Worm (Caenorhabditis elegans) whole organism, L1 larva: ENCODE results near the gene idpa-1.
A peak's percentile ranks its signal among the peaks of the same experiment; 100 is the strongest.

Experiments used
- C04F5.9 ChIP-seq: sonication (generic microtip); optimal IDR thresholded peaks from 2 replicates; lab custom pipeline; 2016; ENCODE audit warnings: missing genetic modification characterization, missing compliant biosample characterization
- C16A3.4 ChIP-seq: fragments of 150-350 bp; optimal IDR thresholded peaks from 2 replicates; lab custom pipeline; 2014; ENCODE audit warnings: missing biosample characterization, missing genetic modification characterization
- F16B12.6 ChIP-seq: fragments of 150-350 bp; optimal IDR thresholded peaks from 2 replicates; lab custom pipeline; 2014; ENCODE audit warnings: missing biosample characterization, missing genetic modification characterization
- Y116A8C.19 ChIP-seq: sonication (generic microtip); optimal IDR thresholded peaks from 2 replicates; lab custom pipeline; 2016; ENCODE audit warnings: missing compliant biosample characterization, missing genetic modification characterization, borderline replicate concordance
- blmp-1 ChIP-seq: fragments of 150-350 bp; optimal IDR thresholded peaks from 2 replicates; lab custom pipeline; 2014; ENCODE audit warnings: missing biosample characterization, missing genetic modification characterization
- ceh-63 ChIP-seq: fragments of 200-800 bp; sonication (Bioruptor generic); optimal IDR thresholded peaks from 2 replicates; lab custom pipeline; 2018; ENCODE audit warnings: mild to moderate bottlenecking, missing genetic modification characterization, missing compliant biosample characterization
- ceh-82 ChIP-seq, 3 experiments: fragments of 150-350 bp in 1 of 3; sonication (generic microtip) in 2 of 3; optimal IDR thresholded peaks; 2 replicates each; lab custom pipeline; 2014 to 2017; ENCODE audit warnings: missing biosample characterization in 3 of 3, missing genetic modification characterization in 3 of 3
- ceh-90 ChIP-seq: sonication (generic microtip); optimal IDR thresholded peaks from 2 replicates; lab custom pipeline; 2016; ENCODE audit warnings: missing genetic modification characterization, missing compliant biosample characterization
- ces-1 ChIP-seq: fragments of 150-350 bp; optimal IDR thresholded peaks from 2 replicates; lab custom pipeline; 2014; ENCODE audit warnings: missing biosample characterization, missing genetic modification reagents, missing genetic modification characterization
- dpl-1 ChIP-seq, 3 experiments: fragments of 150-350 bp in 2 of 3; sonication (generic microtip) in 1 of 3; optimal IDR thresholded peaks; 2 replicates each; lab custom pipeline; 2014 to 2017; ENCODE audit warnings: missing biosample characterization in 3 of 3, missing genetic modification characterization in 3 of 3, missing genetic modification reagents in 3 of 3
- dsc-1 ChIP-seq: sonication (generic microtip); optimal IDR thresholded peaks from 2 replicates; lab custom pipeline; 2016; ENCODE audit warnings: mild to moderate bottlenecking, missing genetic modification characterization, missing compliant biosample characterization
- efl-1 ChIP-seq, 4 experiments: fragments of 150-350 bp; optimal IDR thresholded peaks in 3 of 4; peaks in 1 of 4; 1 replicate in 1 of 4; 2 replicates in 3 of 4; lab custom pipeline; 2014; ENCODE audit warnings: missing biosample characterization in 2 of 4, missing genetic modification characterization in 2 of 4, missing genetic modification reagents in 2 of 4
- egl-27 ChIP-seq, 2 experiments: fragments of 150-350 bp in 1 of 2; sonication (generic microtip); optimal IDR thresholded peaks; 3 replicates each; lab custom pipeline; 2017 to 2018; ENCODE audit warnings: missing biosample characterization in 2 of 2, missing genetic modification characterization in 2 of 2, missing genetic modification reagents in 2 of 2
- elt-2 ChIP-seq: sonication (generic microtip); optimal IDR thresholded peaks from 2 replicates; lab custom pipeline; 2016; ENCODE audit warnings: missing genetic modification characterization, mild to moderate bottlenecking, inconsistent platforms, missing compliant biosample characterization, missing genetic modification reagents
- elt-3 ChIP-seq, 6 experiments: fragments of 150-350 bp in 1 of 6; sonication (generic microtip); optimal IDR thresholded peaks; 2 replicates each; lab custom pipeline; 2017 to 2018; ENCODE audit warnings: missing biosample characterization in 6 of 6, missing genetic modification characterization in 6 of 6, inconsistent platforms in 1 of 6
- fkh-4 ChIP-seq: sonication (generic microtip); optimal IDR thresholded peaks from 2 replicates; lab custom pipeline; 2016; ENCODE audit warnings: missing compliant biosample characterization, missing genetic modification characterization, borderline replicate concordance
- fos-1 ChIP-seq: fragments of 150-350 bp; optimal IDR thresholded peaks from 2 replicates; lab custom pipeline; 2014; ENCODE audit warnings: missing biosample characterization, missing genetic modification characterization
- hpl-2 ChIP-seq: fragments of 150-350 bp; optimal IDR thresholded peaks from 2 replicates; lab custom pipeline; 2014; ENCODE audit warnings: missing biosample characterization, missing genetic modification reagents, missing genetic modification characterization
- irx-1 ChIP-seq: sonication (generic microtip); optimal IDR thresholded peaks from 2 replicates; lab custom pipeline; 2016; ENCODE audit warnings: missing genetic modification characterization, missing compliant biosample characterization
- isw-1 ChIP-seq: fragments of 200-800 bp; sonication (Bioruptor generic); IDR thresholded peaks from 2 replicates; pipeline ENCODE4 v1.3.6; 2022; ENCODE audit warnings: missing genetic modification characterization, missing compliant biosample characterization
- lin-13 ChIP-seq: fragments of 150-350 bp; optimal IDR thresholded peaks from 2 replicates; lab custom pipeline; 2014; ENCODE audit warnings: missing biosample characterization, missing genetic modification reagents, missing genetic modification characterization
- lin-14 ChIP-seq: fragments of 200-800 bp; sonication (Bioruptor generic); optimal IDR thresholded peaks from 2 replicates; lab custom pipeline; 2018; ENCODE audit warnings: mild to moderate bottlenecking, missing genetic modification characterization, moderate library complexity, missing compliant biosample characterization
- lin-35 ChIP-seq, 2 experiments: fragments of 150-350 bp; optimal IDR thresholded peaks; 2 replicates each; lab custom pipeline; 2014; ENCODE audit warnings: missing biosample characterization in 2 of 2, missing genetic modification characterization in 2 of 2, missing genetic modification reagents in 2 of 2
- lin-39 ChIP-seq: fragments of 150-350 bp; optimal IDR thresholded peaks from 2 replicates; lab custom pipeline; 2014; ENCODE audit warnings: missing biosample characterization, missing genetic modification reagents, missing genetic modification characterization
- lsy-2 ChIP-seq, 2 experiments: fragments of 150-350 bp; optimal IDR thresholded peaks; 2 replicates each; lab custom pipeline; 2014; ENCODE audit warnings: missing biosample characterization in 2 of 2, missing genetic modification characterization in 2 of 2
- mep-1 ChIP-seq: fragments of 150-350 bp; optimal IDR thresholded peaks from 2 replicates; lab custom pipeline; 2014; ENCODE audit warnings: missing biosample characterization, missing genetic modification characterization
- nhr-11 ChIP-seq: fragments of 150-350 bp; optimal IDR thresholded peaks from 2 replicates; lab custom pipeline; 2014; ENCODE audit warnings: missing biosample characterization, missing genetic modification characterization
- nhr-19 ChIP-seq: fragments of 200-800 bp; sonication (Bioruptor generic); conservative IDR thresholded peaks from 2 replicates; pipeline ENCODE4 v1.3.6; 2022; ENCODE audit warnings: missing genetic modification characterization, missing compliant biosample characterization
- nhr-20 ChIP-seq: sonication (generic microtip); optimal IDR thresholded peaks from 2 replicates; lab custom pipeline; 2016; ENCODE audit warnings: mild to moderate bottlenecking, missing genetic modification characterization, missing compliant biosample characterization
- nhr-237 ChIP-seq: fragments of 150-350 bp; optimal IDR thresholded peaks from 2 replicates; lab custom pipeline; 2014; ENCODE audit warnings: missing biosample characterization, missing genetic modification characterization
- nhr-28 ChIP-seq: fragments of 150-350 bp; optimal IDR thresholded peaks from 2 replicates; lab custom pipeline; 2014; ENCODE audit warnings: missing biosample characterization, missing genetic modification characterization
- nhr-85 ChIP-seq: sonication (generic microtip); peaks from one replicate; lab custom pipeline; 2016; ENCODE audit warnings: missing genetic modification characterization, inconsistent platforms, missing compliant biosample characterization
- pag-3 ChIP-seq: sonication (generic microtip); optimal IDR thresholded peaks from 2 replicates; lab custom pipeline; 2017; ENCODE audit warnings: missing genetic modification characterization, mild to moderate bottlenecking, missing compliant biosample characterization, antibody characterized with exemption, borderline replicate concordance; ENCODE audit not compliant: insufficient read depth
- rnt-1 ChIP-seq: sonication (generic microtip); optimal IDR thresholded peaks from 2 replicates; lab custom pipeline; 2016; ENCODE audit warnings: mild to moderate bottlenecking, missing genetic modification characterization, moderate library complexity, missing compliant biosample characterization
- skn-1 ChIP-seq: fragments of 150-350 bp; optimal IDR thresholded peaks from 2 replicates; lab custom pipeline; 2014; ENCODE audit warnings: missing biosample characterization, missing genetic modification characterization
- snu-23 ChIP-seq: sonication (generic microtip); optimal IDR thresholded peaks from 2 replicates; lab custom pipeline; 2016; ENCODE audit warnings: missing genetic modification characterization, missing compliant biosample characterization
- sup-37 ChIP-seq: fragments of 200-800 bp; sonication (Bioruptor generic); optimal IDR thresholded peaks from 2 replicates; lab custom pipeline; 2018; ENCODE audit warnings: mild to moderate bottlenecking, missing genetic modification characterization, missing compliant biosample characterization
- tbx-2 ChIP-seq: sonication (generic microtip); optimal IDR thresholded peaks from 2 replicates; lab custom pipeline; 2016; ENCODE audit warnings: missing genetic modification characterization, missing compliant biosample characterization
- unc-130 ChIP-seq: fragments of 150-350 bp; optimal IDR thresholded peaks from 2 replicates; lab custom pipeline; 2017; ENCODE audit warnings: missing biosample characterization, missing genetic modification characterization, inconsistent platforms
- unc-30 ChIP-seq: sonication (generic microtip); optimal IDR thresholded peaks from 2 replicates; lab custom pipeline; 2017; ENCODE audit warnings: missing biosample characterization, missing genetic modification characterization
- unc-62 ChIP-seq: fragments of 150-350 bp; optimal IDR thresholded peaks from 2 replicates; lab custom pipeline; 2014; ENCODE audit warnings: missing biosample characterization, missing genetic modification reagents, missing genetic modification characterization
- unc-98 ChIP-seq: fragments of 200-800 bp; sonication (Bioruptor generic); IDR thresholded peaks from 2 replicates; pipeline ENCODE4 v1.3.6; 2022; ENCODE audit warnings: missing genetic modification characterization, missing compliant biosample characterization
- xbp-1 ChIP-seq: sonication (generic microtip); optimal IDR thresholded peaks from 2 replicates; lab custom pipeline; 2016; ENCODE audit warnings: missing genetic modification characterization, missing compliant biosample characterization
- zag-1 ChIP-seq: fragments of 150-350 bp; optimal IDR thresholded peaks from 2 replicates; lab custom pipeline; 2014; ENCODE audit warnings: missing biosample characterization, missing genetic modification characterization
- zip-4 ChIP-seq: fragments of 200-800 bp; sonication (Bioruptor generic); optimal IDR thresholded peaks from 2 replicates; lab custom pipeline; 2018; ENCODE audit warnings: mild to moderate bottlenecking, missing genetic modification characterization, moderate library complexity, missing compliant biosample characterization

The idpa-1 gene

DNA sequence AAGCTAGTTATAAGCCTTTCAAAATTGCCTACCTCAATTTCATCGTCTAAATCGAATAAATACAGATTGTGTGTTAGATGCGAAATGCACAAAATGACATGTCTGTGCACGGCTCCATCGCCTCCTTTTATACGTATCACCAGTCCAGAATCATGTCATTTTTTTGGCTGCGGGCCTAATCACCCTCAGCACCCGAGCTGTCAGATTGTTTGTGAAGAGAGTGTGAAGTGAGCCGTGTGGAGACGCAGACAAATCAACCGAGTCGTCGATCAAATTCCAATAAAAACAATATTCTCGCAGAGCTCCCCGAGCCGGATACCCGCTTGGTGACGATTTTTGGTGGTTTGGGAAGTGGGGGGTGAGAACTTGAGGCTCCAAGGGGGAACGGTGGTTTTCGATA is at the start of gene idpa-1:
idpa-1 (minus strand) TSS at position 101 of the 400 bp plus-strand sequence.
- TF ChIP-seq fos-1 (no peak), C16A3.4 (tag; lab: Kevin White, UChicago) (no peak), Y116A8C.19 (tag; lab: Kevin White, UChicago) (no peak), efl-1 (optimal IDR thresholded peaks at IDR 0.05; lab: Kevin White, UChicago) (no peak), efl-1 (GFP tag; optimal IDR thresholded peaks at IDR 0.05 in 1 of 2; lab: Kevin White, UChicago) (peak in 1 of 2 experiments; percentile 68)

DNA sequence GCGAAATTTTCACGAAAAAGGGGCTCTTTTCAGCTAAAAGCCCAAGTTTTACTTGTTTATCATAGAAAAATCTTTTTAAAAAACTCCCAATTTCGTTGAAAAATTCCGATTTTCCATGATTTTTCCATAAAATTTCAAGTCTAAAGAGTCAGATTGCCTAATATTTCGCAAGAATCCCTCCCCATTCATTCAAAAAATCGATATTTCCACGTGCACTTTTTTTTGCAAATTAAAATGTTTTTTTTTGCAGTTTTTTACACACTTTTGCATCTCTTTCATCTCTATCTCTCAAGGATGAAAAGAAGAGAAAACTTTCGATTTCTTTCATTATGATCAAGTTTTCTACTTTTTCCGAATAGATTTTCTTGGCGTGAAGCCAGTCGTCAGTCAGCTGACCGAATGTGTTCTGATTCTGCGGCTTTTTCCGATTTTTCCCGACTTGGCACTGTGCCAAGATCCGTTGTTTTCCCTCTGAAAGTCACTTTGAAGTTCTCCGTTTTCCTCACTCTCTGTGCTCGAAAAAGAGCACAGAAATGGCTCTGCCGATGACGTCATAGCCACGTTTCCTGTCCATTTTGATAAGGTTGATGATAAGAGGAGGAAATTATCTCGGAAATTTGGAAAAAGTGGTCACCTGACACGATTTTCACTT is 47.4 kb upstream of the idpa-1 start:
- TF ChIP-seq skn-1 (tag; lab: Kevin White, UChicago) (peak; percentile 54), C16A3.4 (tag; lab: Kevin White, UChicago) (no peak), isw-1 (GFP tag; lab: Robert Waterston, UW) (no peak), elt-2 (tag; lab: Kevin White, UChicago) (peak; percentile 93), zag-1 (tag; lab: Kevin White, UChicago) (no peak), nhr-85 (tag; lab: Kevin White, UChicago) (peak; percentile 54), unc-130 (tag; lab: Kevin White, UChicago) (no peak), rnt-1 (tag; lab: Kevin White, UChicago) (no peak), nhr-20 (tag; lab: Kevin White, UChicago) (no peak), unc-62 (GFP tag; lab: Kevin White, UChicago) (no peak), elt-3 (tag; optimal IDR thresholded peaks at IDR 0.05; lab: Kevin White, UChicago) (peak in 1 of 6 experiments; percentile 16), ceh-82 (tag; optimal IDR thresholded peaks at IDR 0.05; lab: Kevin White, UChicago) (no peak), nhr-11 (no peak), efl-1 (optimal IDR thresholded peaks at IDR 0.05; lab: Kevin White, UChicago) (no peak), efl-1 (GFP tag; optimal IDR thresholded peaks at IDR 0.05 in 1 of 2; lab: Kevin White, UChicago) (peak in 1 of 2 experiments; percentile 38), blmp-1 (tag; lab: Kevin White, UChicago) (peak; percentile 99), mep-1 (tag; lab: Kevin White, UChicago) (peak; percentile 20), egl-27 (tag; optimal IDR thresholded peaks at IDR 0.05; lab: Kevin White, UChicago) (no peak), lin-35 (GFP tag; optimal IDR thresholded peaks at IDR 0.05; lab: Kevin White, UChicago) (peak in 1 of 2 experiments; percentile 10), lsy-2 (tag; optimal IDR thresholded peaks at IDR 0.05; lab: Kevin White, UChicago) (peak in 1 of 2 experiments; percentile 19), fkh-4 (tag; lab: Kevin White, UChicago) (no peak)

DNA sequence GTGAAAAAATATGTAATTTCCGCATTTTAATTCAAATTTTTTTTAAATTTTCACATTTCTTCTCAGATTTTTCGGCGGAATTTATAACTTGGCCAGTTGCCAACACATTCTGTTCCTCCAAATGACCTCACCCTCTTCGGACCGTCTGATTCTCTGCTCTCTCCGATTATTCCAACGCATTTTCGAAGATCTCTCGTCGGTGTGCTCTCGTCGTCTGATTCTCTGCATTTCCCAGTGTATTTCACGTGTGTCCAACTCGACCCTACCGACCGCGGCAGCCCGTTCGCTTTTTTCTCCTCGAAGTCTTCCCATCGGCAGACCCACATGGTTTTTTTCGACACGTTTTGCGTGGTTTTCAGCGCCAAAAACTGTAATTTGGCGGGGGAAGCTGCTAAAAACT is 46.2 kb upstream of the idpa-1 start:
- no peak for TF ChIP-seq hpl-2 (GFP tag; lab: Kevin White, UChicago)
- peak in 2 of 3 experiments; percentile 32 to 34 for TF ChIP-seq dpl-1 (GFP tag; optimal IDR thresholded peaks at IDR 0.05; lab: Kevin White, UChicago)
- TF ChIP-seq nhr-237, result no peak
- TF ChIP-seq nhr-20 (tag; lab: Kevin White, UChicago), result no peak
- no peak for TF ChIP-seq dsc-1 (tag; lab: Kevin White, UChicago)
- TF ChIP-seq efl-1 (optimal IDR thresholded peaks at IDR 0.05; lab: Kevin White, UChicago), result peak; percentile 64 to 68
- peak in 1 of 2 experiments; percentile 32 for TF ChIP-seq efl-1 (GFP tag; optimal IDR thresholded peaks at IDR 0.05 in 1 of 2; lab: Kevin White, UChicago)
- peak; percentile 17 for TF ChIP-seq tbx-2 (tag; lab: Kevin White, UChicago)
- no peak for TF ChIP-seq sup-37 (GFP tag; lab: Kevin White, UChicago)
- TF ChIP-seq pag-3, result no peak
- TF ChIP-seq ces-1, result no peak
- TF ChIP-seq F16B12.6 (tag; lab: Kevin White, UChicago), result peak; percentile 9
- TF ChIP-seq ceh-63 (GFP tag; lab: Kevin White, UChicago), result no peak
- no peak for TF ChIP-seq C04F5.9
- TF ChIP-seq mep-1 (tag; lab: Kevin White, UChicago), result peak; percentile 57
- peak; percentile 20 to 28 for TF ChIP-seq lin-35 (GFP tag; optimal IDR thresholded peaks at IDR 0.05; lab: Kevin White, UChicago)
- no peak for TF ChIP-seq lin-39 (tag; lab: Kevin White, UChicago)
- TF ChIP-seq irx-1 (tag; lab: Kevin White, UChicago), result no peak
- TF ChIP-seq ceh-90 (tag; lab: Kevin White, UChicago), result no peak
- no peak for TF ChIP-seq unc-98
- TF ChIP-seq xbp-1 (tag; lab: Kevin White, UChicago), result no peak
- TF ChIP-seq lsy-2 (tag; optimal IDR thresholded peaks at IDR 0.05; lab: Kevin White, UChicago), result peak; percentile 25 to 30
- TF ChIP-seq nhr-85 (tag; lab: Kevin White, UChicago), result peak; percentile 29
- no peak for TF ChIP-seq zip-4 (GFP tag; lab: Kevin White, UChicago)
- TF ChIP-seq unc-30 (tag; lab: Kevin White, UChicago), result no peak
- no peak for TF ChIP-seq lin-13 (GFP tag; lab: Kevin White, UChicago)
- TF ChIP-seq lin-14 (GFP tag; lab: Kevin White, UChicago), result peak; percentile 79
- no peak for TF ChIP-seq nhr-11
- peak; percentile 45 for TF ChIP-seq snu-23
- peak; percentile 13 for TF ChIP-seq blmp-1 (tag; lab: Kevin White, UChicago)
- no peak for TF ChIP-seq nhr-19
- no peak for TF ChIP-seq Y116A8C.19 (tag; lab: Kevin White, UChicago)
- no peak for TF ChIP-seq nhr-28
